Worm (Caenorhabditis elegans): ENCODE measurements around the gene srx-67.

ce11 chrV:3919289-3919688, 2.7 kb downstream of the srx-67 start, which contains the start of gene srx-66:
- TF ChIP-seq lin-39 (tag; optimal IDR thresholded peaks at IDR 0.05) (no peak), egl-27 (tag; optimal IDR thresholded peaks at IDR 0.05) (no peak), unc-55 (GFP tag; optimal IDR thresholded peaks at IDR 0.05) (no peak), aly-2 (tag; optimal IDR thresholded peaks at IDR 0.05) (no peak), ceh-82 (tag; optimal IDR thresholded peaks at IDR 0.05) (no peak), nhr-77 (tag; optimal IDR thresholded peaks at IDR 0.05) (no peak), unc-62 (GFP tag; optimal IDR thresholded peaks at IDR 0.05) (no peak), elt-1 (tag; optimal IDR thresholded peaks at IDR 0.05) (no peak)

All from whole organism, L2 larva.